Fruit fly (Drosophila melanogaster) whole organism, wandering third instar larva: ENCODE data around the gene CG11670.

ENCODE experiments used
- Abd-B ChIP-seq: fragments of >200 bp; optimal IDR thresholded peaks from 2 replicates; lab custom pipeline; 2017; ENCODE audit warnings: missing biosample characterization, missing genetic modification characterization
- CG32264 ChIP-seq: fragments of 200-800 bp; sonication (Bioruptor generic); optimal IDR thresholded peaks from 2 replicates; lab custom pipeline; 2016; ENCODE audit warnings: missing biosample characterization, missing genetic modification characterization
- CG9705 ChIP-seq: fragments of 200-800 bp; sonication (Bioruptor generic); optimal IDR thresholded peaks from 2 replicates; lab custom pipeline; 2018; ENCODE audit warnings: missing biosample characterization, mild to moderate bottlenecking, missing genetic modification characterization
- CrebA ChIP-seq: fragments of 200-800 bp; sonication (Bioruptor generic); optimal IDR thresholded peaks from 2 replicates; lab custom pipeline; 2016; ENCODE audit warnings: missing biosample characterization, mild to moderate bottlenecking, missing genetic modification characterization, borderline replicate concordance
- Dfd ChIP-seq: fragments of >200 bp; optimal IDR thresholded peaks from 2 replicates; lab custom pipeline; 2017; ENCODE audit warnings: missing biosample characterization, missing genetic modification characterization
- Dif ChIP-seq: fragments of 200-275, 200-300 bp; sonication (Bioruptor generic); optimal IDR thresholded peaks from 2 replicates; lab custom pipeline; 2018; ENCODE audit warnings: missing biosample characterization, missing genetic modification characterization; ENCODE audit not compliant: partially characterized antibody
- GATAd ChIP-seq: sonication (Bioruptor generic); optimal IDR thresholded peaks from 2 replicates; lab custom pipeline; 2016; ENCODE audit warnings: missing biosample characterization, missing genetic modification characterization
- HLH106 ChIP-seq: fragments of 200-800 bp; optimal IDR thresholded peaks from 3 replicates; lab custom pipeline; 2019; ENCODE audit warnings: missing biosample characterization, mild to moderate bottlenecking, missing genetic modification characterization, moderate library complexity
- Hnf4 ChIP-seq: fragments of 200-800 bp; sonication (Bioruptor generic); optimal IDR thresholded peaks from 2 replicates; lab custom pipeline; 2016; ENCODE audit warnings: missing biosample characterization, mild to moderate bottlenecking, missing genetic modification characterization
- Hr83 ChIP-seq: fragments of 200-300 bp; sonication (Bioruptor generic); optimal IDR thresholded peaks from 2 replicates; lab custom pipeline; 2016; ENCODE audit warnings: missing biosample characterization, mild to moderate bottlenecking, missing genetic modification characterization, moderate library complexity; ENCODE audit not compliant: poor library complexity, severe bottlenecking
- Jra ChIP-seq: sonication (Bioruptor generic); optimal IDR thresholded peaks from 2 replicates; lab custom pipeline; 2016; ENCODE audit warnings: missing biosample characterization, missing genetic modification characterization
- Mio ChIP-seq: sonication (Bioruptor generic); optimal IDR thresholded peaks from 2 replicates; lab custom pipeline; 2016; ENCODE audit warnings: missing biosample characterization, missing genetic modification characterization
- Myc ChIP-seq: fragments of >200 bp; optimal IDR thresholded peaks from 2 replicates; lab custom pipeline; 2017
- OdsH ChIP-seq: fragments of 200-800 bp; sonication (Bioruptor generic); optimal IDR thresholded peaks from 2 replicates; lab custom pipeline; 2016; ENCODE audit warnings: missing biosample characterization, mild to moderate bottlenecking, missing genetic modification characterization
- Rel ChIP-seq, 2 experiments: fragments of 200-800 bp; sonication (Bioruptor generic) in 1 of 2; optimal IDR thresholded peaks; 2 replicates in 1 of 2; 3 replicates in 1 of 2; lab custom pipeline; 2016 to 2019; ENCODE audit warnings: mild to moderate bottlenecking in 2 of 2, missing biosample characterization in 2 of 2, missing genetic modification characterization in 2 of 2, moderate library complexity in 1 of 2
- Vsx2 ChIP-seq: fragments of 200-300, 225-300 bp; sonication (Bioruptor generic); optimal IDR thresholded peaks from 2 replicates; lab custom pipeline; 2018; ENCODE audit warnings: missing biosample characterization, missing genetic modification characterization; ENCODE audit not compliant: partially characterized antibody
- br ChIP-seq: fragments of 200-800 bp; sonication (Bioruptor generic); optimal IDR thresholded peaks from 2 replicates; lab custom pipeline; 2016; ENCODE audit warnings: missing biosample characterization, missing genetic modification characterization
- brk ChIP-seq: fragments of 200-800 bp; sonication (Bioruptor generic); optimal IDR thresholded peaks from 2 replicates; lab custom pipeline; 2016; ENCODE audit warnings: missing biosample characterization, mild to moderate bottlenecking, missing genetic modification characterization
- dl ChIP-seq, 2 experiments: fragments of 175-275, 200-275 bp in 1 of 2; fragments of 200-275 bp in 1 of 2; sonication (Bioruptor generic); optimal IDR thresholded peaks; lab custom pipeline; 2018; ENCODE audit warnings: mild to moderate bottlenecking in 2 of 2, missing biosample characterization in 2 of 2, missing genetic modification characterization in 2 of 2, moderate library complexity in 2 of 2; ENCODE audit not compliant: partially characterized antibody in 2 of 2, insufficient read depth in 1 of 2
- dmrt93B ChIP-seq: fragments of 200-800 bp; sonication (Bioruptor generic); optimal IDR thresholded peaks from 2 replicates; lab custom pipeline; 2018; ENCODE audit warnings: missing biosample characterization, mild to moderate bottlenecking, missing genetic modification characterization
- dsf ChIP-seq: sonication (Bioruptor generic); optimal IDR thresholded peaks from 2 replicates; lab custom pipeline; 2016; ENCODE audit warnings: missing biosample characterization, missing genetic modification characterization, borderline replicate concordance
- ey ChIP-seq: fragments of 200-800 bp; sonication (Bioruptor generic); optimal IDR thresholded peaks from 2 replicates; lab custom pipeline; 2016; ENCODE audit warnings: missing biosample characterization, missing genetic modification characterization
- foxo ChIP-seq, 2 experiments: fragments of 200-800 bp; sonication (Bioruptor generic); optimal IDR thresholded peaks; 2 replicates in 1 of 2; 3 replicates in 1 of 2; lab custom pipeline; 2016 to 2017; ENCODE audit warnings: missing biosample characterization in 2 of 2, missing genetic modification characterization in 2 of 2
- fru ChIP-seq: fragments of 200-800 bp; sonication (Bioruptor generic); optimal IDR thresholded peaks from 3 replicates; lab custom pipeline; 2016; ENCODE audit warnings: missing biosample characterization, mild to moderate bottlenecking, missing genetic modification characterization
- h ChIP-seq: fragments of 200-800 bp; sonication (Bioruptor generic); optimal IDR thresholded peaks from 3 replicates; lab custom pipeline; 2016; ENCODE audit warnings: missing biosample characterization, mild to moderate bottlenecking, missing genetic modification characterization
- jim ChIP-seq: fragments of 175-275, 200-325 bp; sonication (Bioruptor generic); optimal IDR thresholded peaks from 2 replicates; lab custom pipeline; 2016; ENCODE audit warnings: missing biosample characterization, mild to moderate bottlenecking, missing genetic modification characterization
- pan ChIP-seq: fragments of >200 bp; optimal IDR thresholded peaks from 2 replicates; lab custom pipeline; 2017
- psq ChIP-seq: fragments of 200-800 bp; sonication (Bioruptor generic); optimal IDR thresholded peaks from 3 replicates; lab custom pipeline; 2017; ENCODE audit warnings: missing biosample characterization, mild to moderate bottlenecking, missing genetic modification characterization, moderate library complexity
- rgr ChIP-seq: fragments of 200-800 bp; sonication (Bioruptor generic); optimal IDR thresholded peaks from 3 replicates; lab custom pipeline; 2016; ENCODE audit warnings: missing biosample characterization, mild to moderate bottlenecking, missing genetic modification characterization
- sage ChIP-seq: fragments of 200-800 bp; sonication (Bioruptor generic); optimal IDR thresholded peaks from 2 replicates; lab custom pipeline; 2016; ENCODE audit warnings: missing biosample characterization, mild to moderate bottlenecking, missing genetic modification characterization
- sv ChIP-seq: fragments of 200-800 bp; sonication (Bioruptor generic); optimal IDR thresholded peaks from 3 replicates; lab custom pipeline; 2016; ENCODE audit warnings: missing biosample characterization, missing genetic modification characterization
- tai ChIP-seq: sonication (Bioruptor generic); optimal IDR thresholded peaks from 2 replicates; lab custom pipeline; 2016; ENCODE audit warnings: missing biosample characterization, missing genetic modification characterization
- usp ChIP-seq: fragments of >200 bp; optimal IDR thresholded peaks from 2 replicates; lab custom pipeline; 2017; ENCODE audit warnings: missing biosample characterization, missing genetic modification characterization
- woc ChIP-seq: sonication (Bioruptor generic); optimal IDR thresholded peaks from 2 replicates; lab custom pipeline; 2016; ENCODE audit warnings: missing biosample characterization, mild to moderate bottlenecking, missing genetic modification characterization

Gene CG11670

DNA sequence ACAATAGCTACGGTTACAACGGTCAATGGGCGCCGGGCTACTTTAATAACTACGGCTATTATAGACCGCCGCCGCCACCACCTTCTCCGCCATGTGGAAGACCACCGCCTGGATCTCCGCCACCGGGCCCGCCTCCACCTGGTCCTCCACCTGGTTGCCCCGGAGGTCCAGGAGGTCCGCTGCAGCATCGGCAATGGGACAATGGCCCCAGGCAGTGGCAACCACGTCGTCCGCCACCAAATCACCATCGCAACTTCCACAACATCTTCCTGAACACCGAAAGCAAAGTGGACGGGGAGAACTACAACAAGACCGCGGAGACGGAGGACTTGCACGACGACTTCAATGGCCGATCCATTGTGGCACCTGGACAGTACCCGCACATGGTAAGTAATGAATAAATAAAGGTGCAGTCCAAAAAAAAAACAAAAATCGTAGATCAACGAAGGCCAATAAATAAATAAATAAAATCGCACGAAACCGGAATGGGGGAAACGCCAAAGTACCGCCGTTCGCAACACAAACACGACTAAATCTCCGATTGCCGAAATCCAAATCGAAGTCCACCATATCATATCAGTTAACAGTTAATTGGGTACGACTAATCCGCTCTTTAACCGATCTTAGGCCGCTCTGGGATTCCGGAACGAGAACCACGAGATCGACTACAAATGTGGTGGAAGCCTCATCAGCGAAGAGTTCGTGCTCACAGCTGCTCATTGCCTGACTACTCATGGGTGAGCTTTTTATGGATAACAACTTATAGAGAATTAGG lies 595 bp downstream of the CG11670 start, which contains the start of gene snk:
Gene snk, minus strand, starts transcription at position 513 of the 775 bp plus-strand sequence.
- peak; percentile 61 for TF ChIP-seq Dfd (GFP tag; lab: Kevin White, UChicago)
- no peak for TF ChIP-seq GATAd (GFP tag; lab: Kevin White, UChicago)

DNA sequence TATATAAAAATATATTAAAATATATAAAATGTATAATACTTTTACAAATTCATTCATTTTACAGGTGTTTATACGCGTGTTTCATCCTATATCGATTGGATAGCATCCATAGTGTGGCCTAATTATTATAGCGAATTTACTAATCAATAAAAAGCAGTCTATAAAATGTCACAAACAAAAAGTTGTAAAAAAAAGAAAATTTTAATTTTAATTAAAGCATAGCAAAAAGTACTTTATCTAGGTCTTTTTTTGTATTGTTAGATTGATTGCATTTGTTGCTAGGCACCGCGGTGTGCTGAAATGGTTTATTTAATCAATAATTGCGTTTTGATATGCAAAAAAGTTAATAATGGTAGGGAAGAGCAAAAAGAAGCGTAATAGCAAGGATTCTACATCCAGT lies 2.0 kb downstream of the CG11670 start, which contains the start of gene CG45122:
Gene CG45122, plus strand, starts transcription at position 301 of the 400 bp plus-strand sequence.
- TF ChIP-seq sv (GFP tag; lab: Kevin White, UChicago) (no peak), br (GFP tag; lab: Kevin White, UChicago) (no peak), Myc (lab: Kevin White, UChicago) (no peak), GATAd (GFP tag; lab: Kevin White, UChicago) (no peak), usp (GFP tag; lab: Kevin White, UChicago) (no peak), fru (GFP tag; lab: Kevin White, UChicago) (no peak), jim (GFP tag; lab: Kevin White, UChicago) (no peak), dsf (GFP tag; lab: Kevin White, UChicago) (no peak), woc (GFP tag; lab: Kevin White, UChicago) (no peak), CG32264 (GFP tag; lab: Kevin White, UChicago) (no peak), tai (no peak), Hr83 (no peak), h (GFP tag; lab: Kevin White, UChicago) (no peak), ey (GFP tag; lab: Kevin White, UChicago) (no peak)

DNA sequence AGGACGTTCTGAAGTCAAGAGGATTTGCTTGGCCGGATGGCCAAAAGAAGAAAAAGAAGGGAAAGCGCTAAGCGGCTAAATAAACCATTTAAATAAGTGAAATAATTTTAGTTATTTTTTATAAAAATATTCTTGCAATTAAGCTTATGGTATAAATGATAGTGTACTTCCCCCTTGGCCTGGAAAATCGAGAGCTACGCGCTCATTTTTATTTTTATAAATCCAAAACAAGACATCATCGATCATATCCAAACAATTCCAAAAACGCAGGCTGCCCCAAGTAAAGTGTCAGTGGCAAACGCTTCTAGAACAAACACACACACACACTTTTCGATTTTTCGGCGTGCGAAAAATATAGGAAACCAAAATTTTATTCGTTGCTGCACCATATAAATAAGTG lies 2.6 kb downstream of the CG11670 start, which contains the start of gene Hsc70-2:
Gene Hsc70-2, plus strand, starts transcription at position 301 of the 400 bp plus-strand sequence.
- no peak for TF ChIP-seq h (GFP tag; lab: Kevin White, UChicago)
- TF ChIP-seq Jra (GFP tag; lab: Kevin White, UChicago) = no peak
- TF ChIP-seq Hnf4 = no peak
- no peak for TF ChIP-seq dsf (GFP tag; lab: Kevin White, UChicago)
- TF ChIP-seq, all 38 proteins: peak for 0

DNA sequence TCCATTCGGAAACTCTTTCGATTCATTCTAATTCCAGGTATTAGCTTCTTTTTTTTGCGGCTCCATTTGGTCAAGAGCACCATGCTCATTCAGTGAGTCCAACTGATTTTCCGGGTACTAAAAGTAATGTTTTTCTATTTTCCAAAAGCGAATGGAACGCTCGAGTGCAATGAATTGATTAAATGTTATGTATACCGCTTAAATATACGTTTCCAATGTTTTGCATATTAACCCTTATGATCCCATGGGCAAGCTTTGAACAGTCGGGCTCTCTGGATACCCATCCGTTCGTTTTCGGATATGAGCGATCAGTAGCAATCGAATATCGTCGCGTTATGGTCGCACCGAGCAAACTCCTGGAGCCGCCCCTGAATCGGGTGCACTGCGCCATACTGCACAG lies 5.6 kb downstream of the CG11670 start, which contains the start of gene CG31157:
Gene CG31157, plus strand, starts transcription at position 301 of the 400 bp plus-strand sequence.
- no peak for TF ChIP-seq h (GFP tag; lab: Kevin White, UChicago)
- TF ChIP-seq ey (GFP tag; lab: Kevin White, UChicago) = no peak
- no peak for TF ChIP-seq pan

DNA sequence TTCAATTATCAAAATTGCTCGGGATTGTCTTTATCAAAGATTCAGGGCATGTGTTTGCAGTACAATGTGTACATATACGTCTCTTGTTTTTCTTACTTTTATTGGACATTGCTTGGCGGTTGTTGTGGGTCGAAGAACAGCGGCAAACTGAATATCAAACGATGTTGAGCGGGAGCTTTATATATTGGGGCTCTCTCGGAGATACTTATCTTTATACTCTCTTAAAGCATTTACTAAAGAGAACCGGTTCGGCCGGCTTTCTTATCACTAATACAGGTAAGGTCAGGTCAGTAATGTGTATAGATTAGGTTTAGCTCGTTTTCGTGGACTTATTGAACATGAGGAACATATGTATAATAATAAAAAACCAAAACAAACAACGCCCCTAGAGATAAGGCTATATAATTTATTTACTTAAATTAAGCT lies 9.5 kb downstream of the CG11670 start, which contains the start of gene CG7966:
Gene CG7966, minus strand, starts transcription at position 156 of the 426 bp plus-strand sequence.
- TF ChIP-seq psq (GFP tag; lab: Kevin White, UChicago) (no peak), foxo (GFP tag; optimal IDR thresholded peaks at IDR 0.05; lab: Kevin White, UChicago) (peak in 1 of 2 experiments; percentile 92), CrebA (GFP tag; lab: Kevin White, UChicago) (no peak), fru (GFP tag; lab: Kevin White, UChicago) (no peak), GATAd (GFP tag; lab: Kevin White, UChicago) (no peak), Rel (GFP tag; optimal IDR thresholded peaks at IDR 0.05; lab: Kevin White, UChicago) (no peak), Rel (tag; optimal IDR thresholded peaks at IDR 0.05; lab: Kevin White, UChicago) (peak; percentile 86), Jra (GFP tag; lab: Kevin White, UChicago) (peak; percentile 15), Mio (GFP tag; lab: Kevin White, UChicago) (no peak), OdsH (GFP tag; lab: Kevin White, UChicago) (peak; percentile 35), tai (no peak), CG32264 (GFP tag; lab: Kevin White, UChicago) (no peak), brk (no peak), dmrt93B (no peak), Hr83 (peak; percentile 98), Abd-B (GFP tag; lab: Kevin White, UChicago) (no peak), h (GFP tag; lab: Kevin White, UChicago) (no peak), jim (GFP tag; lab: Kevin White, UChicago) (peak; percentile 53), rgr (GFP tag; lab: Kevin White, UChicago) (no peak), sage (GFP tag; lab: Kevin White, UChicago) (peak; percentile 55), dl (GFP tag; optimal IDR thresholded peaks at IDR 0.05; lab: Kevin White, UChicago; ENCODE audit: insufficient read depth in 1 of 2, partially characterized antibody in 2 of 2) (peak; percentile 30 to 58), ey (GFP tag; lab: Kevin White, UChicago) (no peak), Dif (GFP tag; lab: Kevin White, UChicago) (peak; percentile 59), HLH106 (no peak), Vsx2 (GFP tag; lab: Kevin White, UChicago) (peak; percentile 83), br (GFP tag; lab: Kevin White, UChicago) (peak; percentile 5), sv (GFP tag; lab: Kevin White, UChicago) (no peak), CG9705 (GFP tag; lab: Kevin White, UChicago) (no peak), Hnf4 (peak; percentile 73)
